Worm (Caenorhabditis elegans) whole organism, L3 larva: ENCODE results near the gene F55C12.6.

Source experiments
- aly-2 ChIP-seq: fragments of 150-350 bp; optimal IDR thresholded peaks from 2 replicates; lab custom pipeline; 2014; ENCODE audit warnings: missing biosample characterization, missing genetic modification characterization
- nfya-1 ChIP-seq: sonication (generic microtip); optimal IDR thresholded peaks from 2 replicates; lab custom pipeline; 2017; ENCODE audit warnings: missing genetic modification characterization, mild to moderate bottlenecking, missing compliant biosample characterization, antibody characterized with exemption, moderate library complexity; ENCODE audit not compliant: insufficient read depth
- unc-39 ChIP-seq: sonication (generic microtip); optimal IDR thresholded peaks from 4 replicates; lab custom pipeline; 2017; ENCODE audit warnings: missing biosample characterization, missing genetic modification characterization

- no peak for TF ChIP-seq aly-2
- TF ChIP-seq unc-39 = no peak
- TF ChIP-seq nfya-1 (tag; lab: Kevin White, UChicago) = no peak
These were observed 10.3 kb downstream of the F55C12.6 start, which contains the start of gene F55C12.19 for ce11 chrII:5865405-5866308.
